Worm (Caenorhabditis elegans) whole organism, L2 larva: ENCODE results near the gene ZK829.7.

Experiments used
- C34F6.9 ChIP-seq: fragments of 150-350 bp; optimal IDR thresholded peaks from 2 replicates; lab custom pipeline; 2014; ENCODE audit warnings: missing biosample characterization, missing genetic modification characterization
- F13H6.1 ChIP-seq: sonication (generic microtip); optimal IDR thresholded peaks from 2 replicates; lab custom pipeline; 2016; ENCODE audit warnings: missing genetic modification characterization, missing compliant biosample characterization
- R02D3.7 ChIP-seq: fragments of 150-350 bp; optimal IDR thresholded peaks from 2 replicates; lab custom pipeline; 2014; ENCODE audit warnings: missing biosample characterization, missing genetic modification characterization
- Y55F3AM.14 ChIP-seq: fragments of 200-800 bp; sonication (Bioruptor generic); optimal IDR thresholded peaks from 2 replicates; lab custom pipeline; 2018; ENCODE audit warnings: mild to moderate bottlenecking, missing genetic modification characterization, missing compliant biosample characterization
- ZK546.5 ChIP-seq: sonication (generic microtip); optimal IDR thresholded peaks from 2 replicates; lab custom pipeline; 2017; ENCODE audit warnings: missing biosample characterization, missing genetic modification characterization
- alr-1 ChIP-seq: fragments of 150-350 bp; optimal IDR thresholded peaks from 2 replicates; lab custom pipeline; 2014; ENCODE audit warnings: missing biosample characterization, missing genetic modification characterization
- ama-1 ChIP-seq: fragments of 150-350 bp; optimal IDR thresholded peaks from 2 replicates; lab custom pipeline; 2018; ENCODE audit warnings: inconsistent platforms
- blmp-1 ChIP-seq: sonication (generic microtip); optimal IDR thresholded peaks from 2 replicates; lab custom pipeline; 2017; ENCODE audit warnings: missing genetic modification characterization, mild to moderate bottlenecking, missing compliant biosample characterization, antibody characterized with exemption, moderate library complexity; ENCODE audit not compliant: insufficient read depth
- ceh-82 ChIP-seq: fragments of 150-350 bp; optimal IDR thresholded peaks from 2 replicates; lab custom pipeline; 2014; ENCODE audit warnings: missing biosample characterization, missing genetic modification characterization
- crh-2 ChIP-seq: sonication (generic microtip); optimal IDR thresholded peaks from 2 replicates; lab custom pipeline; 2017; ENCODE audit warnings: missing biosample characterization, missing genetic modification characterization
- dmd-4 ChIP-seq: sonication (generic microtip); optimal IDR thresholded peaks from 2 replicates; lab custom pipeline; 2017; ENCODE audit warnings: missing biosample characterization, missing genetic modification characterization
- egl-27 ChIP-seq: sonication (generic microtip); optimal IDR thresholded peaks from 3 replicates; lab custom pipeline; 2017; ENCODE audit warnings: missing biosample characterization, missing genetic modification reagents, missing genetic modification characterization
- elt-1 ChIP-seq: fragments of 150-350 bp; optimal IDR thresholded peaks from 2 replicates; lab custom pipeline; 2014; ENCODE audit warnings: missing biosample characterization, missing genetic modification characterization
- elt-3 ChIP-seq: sonication (generic microtip); optimal IDR thresholded peaks from 2 replicates; lab custom pipeline; 2017; ENCODE audit warnings: missing biosample characterization, missing genetic modification characterization
- fos-1 ChIP-seq: fragments of 150-350 bp; optimal IDR thresholded peaks from 2 replicates; lab custom pipeline; 2014; ENCODE audit warnings: missing biosample characterization, missing genetic modification characterization
- gmeb-1 ChIP-seq: fragments of 150-350 bp; optimal IDR thresholded peaks from 2 replicates; lab custom pipeline; 2014; ENCODE audit warnings: missing biosample characterization, missing genetic modification characterization
- lin-11 ChIP-seq: fragments of 150-350 bp; sonication (generic microtip); optimal IDR thresholded peaks from 2 replicates; lab custom pipeline; 2014; ENCODE audit warnings: missing biosample characterization, missing genetic modification characterization, inconsistent platforms, mixed read lengths
- lin-13 ChIP-seq: fragments of 150-350 bp; optimal IDR thresholded peaks from 2 replicates; lab custom pipeline; 2014; ENCODE audit warnings: missing biosample characterization, missing genetic modification reagents, missing genetic modification characterization
- lin-39 ChIP-seq: fragments of 150-350 bp; optimal IDR thresholded peaks from 2 replicates; lab custom pipeline; 2014; ENCODE audit warnings: missing biosample characterization, missing genetic modification reagents, missing genetic modification characterization
- lsy-2 ChIP-seq, 2 experiments: fragments of 150-350 bp in 1 of 2; sonication (generic microtip) in 1 of 2; optimal IDR thresholded peaks; 2 replicates each; lab custom pipeline; 2014 to 2017; ENCODE audit warnings: missing biosample characterization in 2 of 2, missing genetic modification characterization in 2 of 2
- mab-5 ChIP-seq: fragments of 150-350 bp; optimal IDR thresholded peaks from 2 replicates; lab custom pipeline; 2014; ENCODE audit warnings: missing biosample characterization, missing genetic modification characterization
- mbf-1 ChIP-seq: sonication (generic microtip); optimal IDR thresholded peaks from 2 replicates; lab custom pipeline; 2017; ENCODE audit warnings: missing biosample characterization, missing genetic modification characterization
- mdl-1 ChIP-seq, 2 experiments: fragments of 150-350 bp in 1 of 2; sonication (generic microtip) in 1 of 2; optimal IDR thresholded peaks; 2 replicates each; lab custom pipeline; 2017; ENCODE audit warnings: missing biosample characterization in 2 of 2, missing genetic modification characterization in 2 of 2
- nhr-11 ChIP-seq: fragments of 150-350 bp; optimal IDR thresholded peaks from 2 replicates; lab custom pipeline; 2014; ENCODE audit warnings: missing biosample characterization, missing genetic modification characterization
- nhr-129 ChIP-seq: fragments of 150-350 bp; optimal IDR thresholded peaks from 2 replicates; lab custom pipeline; 2014; ENCODE audit warnings: missing biosample characterization, missing genetic modification characterization
- nhr-21 ChIP-seq: fragments of 150-350 bp; optimal IDR thresholded peaks from 2 replicates; lab custom pipeline; 2014; ENCODE audit warnings: missing biosample characterization, missing genetic modification characterization
- nhr-23 ChIP-seq: fragments of 150-350 bp; optimal IDR thresholded peaks from 2 replicates; lab custom pipeline; 2014; ENCODE audit warnings: missing biosample characterization, missing genetic modification reagents, missing genetic modification characterization
- nhr-237 ChIP-seq: fragments of 150-350 bp; optimal IDR thresholded peaks from 2 replicates; lab custom pipeline; 2014; ENCODE audit warnings: missing biosample characterization, missing genetic modification characterization
- nhr-25 ChIP-seq: fragments of 150-350 bp; sonication (generic microtip); optimal IDR thresholded peaks from 3 replicates; lab custom pipeline; 2014; ENCODE audit warnings: missing biosample characterization, missing genetic modification characterization
- nhr-6 ChIP-seq: fragments of 150-350 bp; optimal IDR thresholded peaks from 2 replicates; lab custom pipeline; 2014; ENCODE audit warnings: missing biosample characterization, missing genetic modification characterization
- nhr-77 ChIP-seq: fragments of 150-350 bp; optimal IDR thresholded peaks from 2 replicates; lab custom pipeline; 2014; ENCODE audit warnings: missing biosample characterization, missing genetic modification characterization
- peb-1 ChIP-seq: fragments of 150-350 bp; optimal IDR thresholded peaks from 2 replicates; lab custom pipeline; 2014; ENCODE audit warnings: missing biosample characterization, missing genetic modification characterization
- sem-4 ChIP-seq: fragments of 150-350 bp; optimal IDR thresholded peaks from 2 replicates; lab custom pipeline; 2014; ENCODE audit warnings: missing biosample characterization, missing genetic modification reagents, missing genetic modification characterization
- skn-1 ChIP-seq: sonication (generic microtip); optimal IDR thresholded peaks from 2 replicates; lab custom pipeline; 2017; ENCODE audit warnings: missing biosample characterization, missing genetic modification characterization
- sma-3 ChIP-seq: sonication (generic microtip); optimal IDR thresholded peaks from 2 replicates; lab custom pipeline; 2016; ENCODE audit warnings: missing genetic modification reagents, missing genetic modification characterization, missing compliant biosample characterization
- sma-9 ChIP-seq, 2 experiments: fragments of 150-350 bp in 1 of 2; sonication (generic microtip) in 1 of 2; optimal IDR thresholded peaks; 2 replicates each; lab custom pipeline; 2014 to 2016; ENCODE audit warnings: missing genetic modification characterization in 2 of 2, mild to moderate bottlenecking in 1 of 2, missing biosample characterization in 1 of 2, missing compliant biosample characterization in 1 of 2, missing genetic modification reagents in 1 of 2, moderate library complexity in 1 of 2
- snpc-4 ChIP-seq: fragments of 150-350 bp; optimal IDR thresholded peaks from 2 replicates; lab custom pipeline; 2014; ENCODE audit warnings: missing biosample characterization, missing genetic modification characterization
- unc-39 ChIP-seq: fragments of 150-350 bp; optimal IDR thresholded peaks from 2 replicates; lab custom pipeline; 2014; ENCODE audit warnings: missing biosample characterization, missing genetic modification characterization
- unc-55 ChIP-seq: fragments of 150-350 bp; sonication (generic microtip); optimal IDR thresholded peaks from 3 replicates; lab custom pipeline; 2014; ENCODE audit warnings: missing biosample characterization, missing genetic modification reagents, missing genetic modification characterization
- unc-62 ChIP-seq: fragments of 150-350 bp; optimal IDR thresholded peaks from 2 replicates; lab custom pipeline; 2014; ENCODE audit warnings: missing biosample characterization, missing genetic modification reagents, missing genetic modification characterization
- zag-1 ChIP-seq: fragments of 150-350 bp; optimal IDR thresholded peaks from 2 replicates; lab custom pipeline; 2014; ENCODE audit warnings: missing biosample characterization, missing genetic modification characterization
- ztf-11 ChIP-seq: sonication (generic microtip); optimal IDR thresholded peaks from 2 replicates; lab custom pipeline; 2017; ENCODE audit warnings: missing biosample characterization, missing genetic modification characterization
- ztf-4 ChIP-seq: fragments of 150-350 bp; optimal IDR thresholded peaks from 2 replicates; lab custom pipeline; 2014; ENCODE audit warnings: missing biosample characterization, missing genetic modification characterization

The ZK829.7 gene

ce11 chrIV:11957074-11957473 lies 4.3 kb downstream of the ZK829.7 start:
- TF ChIP-seq C34F6.9 (tag; lab: Kevin White, UChicago) (peak; percentile 24), lin-11 (tag; lab: Kevin White, UChicago) (no peak), elt-1 (tag; lab: Kevin White, UChicago) (no peak), nhr-6 (tag; lab: Kevin White, UChicago) (peak; percentile 17), nhr-237 (no peak), alr-1 (tag; lab: Kevin White, UChicago) (no peak), crh-2 (tag; lab: Kevin White, UChicago) (peak; percentile 30), nhr-23 (tag; lab: Kevin White, UChicago) (no peak), nhr-25 (tag; lab: Kevin White, UChicago) (no peak), nhr-129 (tag; lab: Kevin White, UChicago) (peak; percentile 69), sma-9 (GFP tag; optimal IDR thresholded peaks at IDR 0.05; lab: Kevin White, UChicago) (peak; percentile 45), sma-9 (tag; optimal IDR thresholded peaks at IDR 0.05; lab: Kevin White, UChicago) (no peak), ztf-4 (tag; lab: Kevin White, UChicago) (no peak), peb-1 (no peak), mdl-1 (tag; optimal IDR thresholded peaks at IDR 0.05; lab: Kevin White, UChicago) (peak in 1 of 2 experiments; percentile 57), F13H6.1 (tag; lab: Kevin White, UChicago) (peak; percentile 45), nhr-77 (no peak)
- TF ChIP-seq, all 48 proteins: peak for 7

DNA sequence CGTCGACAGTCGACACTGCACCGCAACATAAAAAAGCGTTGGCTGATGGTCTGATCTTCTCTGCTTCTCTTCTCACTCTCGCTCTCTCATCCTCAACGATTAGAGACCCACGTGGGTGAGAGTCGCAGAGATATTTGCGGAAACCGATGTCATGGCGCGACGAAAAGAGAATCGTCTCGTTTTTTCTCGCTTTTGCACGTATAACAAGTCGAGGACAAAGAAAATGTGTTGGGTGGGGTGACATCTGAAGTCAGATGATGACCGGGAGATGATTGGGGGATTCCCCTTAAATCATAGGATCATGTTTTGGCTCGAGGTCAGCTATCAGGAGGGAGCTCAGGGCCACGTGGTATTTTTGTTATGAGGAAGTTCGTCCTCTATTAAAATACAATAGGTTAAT lies 4.9 kb downstream of the ZK829.7 start:
- TF ChIP-seq sem-4 (tag; lab: Kevin White, UChicago) (peak; percentile 92), C34F6.9 (tag; lab: Kevin White, UChicago) (peak; percentile 86), nhr-23 (tag; lab: Kevin White, UChicago) (no peak), ama-1 (lab: Kevin White, UChicago) (peak; percentile 37), gmeb-1 (tag; lab: Kevin White, UChicago) (peak; percentile 83), sma-9 (GFP tag; optimal IDR thresholded peaks at IDR 0.05; lab: Kevin White, UChicago) (peak; percentile 100), sma-9 (tag; optimal IDR thresholded peaks at IDR 0.05; lab: Kevin White, UChicago) (peak; percentile 17), lin-39 (tag; lab: Kevin White, UChicago) (no peak), R02D3.7 (tag; lab: Kevin White, UChicago) (no peak), nhr-25 (tag; lab: Kevin White, UChicago) (peak; percentile 98), unc-62 (GFP tag; lab: Kevin White, UChicago) (no peak), lin-11 (tag; lab: Kevin White, UChicago) (no peak), mdl-1 (tag; optimal IDR thresholded peaks at IDR 0.05; lab: Kevin White, UChicago) (peak; percentile 99 to 100), snpc-4 (tag; lab: Kevin White, UChicago) (peak; percentile 24), blmp-1 (tag; lab: Kevin White, UChicago) (peak; percentile 81), Y55F3AM.14 (GFP tag; lab: Kevin White, UChicago) (peak; percentile 67), fos-1 (tag; lab: Kevin White, UChicago) (peak; percentile 86), dmd-4 (tag; lab: Kevin White, UChicago) (no peak), ztf-4 (tag; lab: Kevin White, UChicago) (peak; percentile 93), alr-1 (tag; lab: Kevin White, UChicago) (no peak), egl-27 (peak; percentile 78), ZK546.5 (tag; lab: Kevin White, UChicago) (no peak), nhr-129 (tag; lab: Kevin White, UChicago) (peak; percentile 97), sma-3 (GFP tag; lab: Kevin White, UChicago) (peak; percentile 95), nhr-77 (peak; percentile 59), peb-1 (no peak), nhr-6 (tag; lab: Kevin White, UChicago) (peak; percentile 85), mab-5 (tag; lab: Kevin White, UChicago) (peak; percentile 74), lsy-2 (tag; optimal IDR thresholded peaks at IDR 0.05; lab: Kevin White, UChicago) (peak in 1 of 2 experiments; percentile 82), zag-1 (tag; lab: Kevin White, UChicago) (no peak), F13H6.1 (tag; lab: Kevin White, UChicago) (peak; percentile 96), elt-3 (tag; lab: Kevin White, UChicago) (no peak), nhr-21 (tag; lab: Kevin White, UChicago) (peak; percentile 97), crh-2 (tag; lab: Kevin White, UChicago) (peak; percentile 94), lin-13 (GFP tag; lab: Kevin White, UChicago) (peak; percentile 74), nhr-237 (no peak)

DNA sequence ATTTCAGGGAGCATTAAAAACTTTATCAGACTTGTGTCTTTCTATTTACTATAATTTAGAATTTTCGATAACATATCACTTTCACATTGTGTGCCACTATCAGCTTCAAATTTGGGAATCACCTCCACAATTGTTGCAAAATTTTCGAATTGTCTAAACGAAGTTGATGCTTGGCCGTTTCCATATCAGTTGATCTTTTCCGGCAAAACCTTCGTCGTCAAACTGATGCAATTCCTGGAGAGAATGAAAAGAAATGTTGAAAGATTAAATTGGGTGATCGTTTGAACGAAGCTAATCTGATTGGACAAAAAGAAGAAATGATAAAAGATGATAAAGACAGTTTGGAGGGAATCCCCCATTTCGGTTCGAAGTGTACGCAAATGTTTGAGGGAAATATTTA lies 5.7 kb downstream of the ZK829.7 start:
- TF ChIP-seq egl-27 (no peak), sma-9 (GFP tag; optimal IDR thresholded peaks at IDR 0.05; lab: Kevin White, UChicago) (peak; percentile 94), sma-9 (tag; optimal IDR thresholded peaks at IDR 0.05; lab: Kevin White, UChicago) (no peak), mab-5 (tag; lab: Kevin White, UChicago) (no peak), zag-1 (tag; lab: Kevin White, UChicago) (no peak), dmd-4 (tag; lab: Kevin White, UChicago) (no peak), unc-39 (tag; lab: Kevin White, UChicago) (no peak), mdl-1 (tag; optimal IDR thresholded peaks at IDR 0.05; lab: Kevin White, UChicago) (peak; percentile 2 to 70), unc-55 (GFP tag; lab: Kevin White, UChicago) (no peak), gmeb-1 (tag; lab: Kevin White, UChicago) (peak; percentile 74), unc-62 (GFP tag; lab: Kevin White, UChicago) (no peak), F13H6.1 (tag; lab: Kevin White, UChicago) (peak; percentile 54), nhr-237 (no peak), ama-1 (lab: Kevin White, UChicago) (peak; percentile 63), nhr-6 (tag; lab: Kevin White, UChicago) (peak; percentile 48), ztf-11 (tag; lab: Kevin White, UChicago) (no peak), mbf-1 (no peak), C34F6.9 (tag; lab: Kevin White, UChicago) (no peak), skn-1 (no peak), lin-39 (tag; lab: Kevin White, UChicago) (no peak), Y55F3AM.14 (GFP tag; lab: Kevin White, UChicago) (peak; percentile 18), nhr-11 (tag; lab: Kevin White, UChicago) (no peak), peb-1 (no peak), fos-1 (tag; lab: Kevin White, UChicago) (peak; percentile 76), ceh-82 (tag; lab: Kevin White, UChicago) (no peak), nhr-129 (tag; lab: Kevin White, UChicago) (peak; percentile 78), ztf-4 (tag; lab: Kevin White, UChicago) (peak; percentile 70), ZK546.5 (tag; lab: Kevin White, UChicago) (no peak), lin-11 (tag; lab: Kevin White, UChicago) (no peak)
